Fruit fly (Drosophila melanogaster) whole organism, prepupa: ENCODE results near the gene Mpp6.

ENCODE experiments used
- Blimp-1 ChIP-seq: fragments of 200-800 bp; sonication (Bioruptor generic); optimal IDR thresholded peaks from 3 replicates; lab custom pipeline; 2017; ENCODE audit warnings: missing biosample characterization, missing genetic modification characterization, mild to moderate bottlenecking, moderate library complexity, missing genetic modification reagents
- CG10631 ChIP-seq: fragments of 200-800 bp; sonication (Bioruptor generic); optimal IDR thresholded peaks from 2 replicates; lab custom pipeline; 2016; ENCODE audit warnings: missing biosample characterization, missing genetic modification characterization
- CG11294 ChIP-seq: fragments of 200-800 bp; sonication (Bioruptor generic); IDR thresholded peaks from 2 replicates; pipeline ENCODE4 v1.3.6; 2022; ENCODE audit warnings: missing biosample characterization, missing genetic modification characterization
- CG11762 ChIP-seq: fragments of 200-800 bp; sonication (Bioruptor generic); optimal IDR thresholded peaks from 3 replicates; lab custom pipeline; 2016; ENCODE audit warnings: missing biosample characterization, missing genetic modification characterization; ENCODE audit not compliant: insufficient read depth
- CG1621 ChIP-seq: fragments of 200-800 bp; sonication (Bioruptor generic); optimal IDR thresholded peaks from 3 replicates; lab custom pipeline; 2018; ENCODE audit warnings: missing biosample characterization, mild to moderate bottlenecking, missing genetic modification characterization
- CG16779 ChIP-seq: fragments of 200-800 bp; sonication (Bioruptor generic); optimal IDR thresholded peaks from 3 replicates; lab custom pipeline; 2017; ENCODE audit warnings: missing biosample characterization, mild to moderate bottlenecking, missing genetic modification characterization
- CG3032 ChIP-seq: fragments of 200-800 bp; optimal IDR thresholded peaks from 2 replicates; lab custom pipeline; 2019; ENCODE audit warnings: missing biosample characterization, mild to moderate bottlenecking, missing genetic modification characterization, moderate library complexity
- CG31627 ChIP-seq: fragments of 200-800 bp; sonication (Bioruptor generic); optimal IDR thresholded peaks from 3 replicates; lab custom pipeline; 2016; ENCODE audit warnings: missing biosample characterization, missing genetic modification characterization
- CG34406 ChIP-seq: fragments of 200-800 bp; sonication (Bioruptor generic); optimal IDR thresholded peaks from 3 replicates; lab custom pipeline; 2016; ENCODE audit warnings: missing biosample characterization, missing genetic modification characterization
- CG3919 ChIP-seq: fragments of 200-800 bp; sonication (Bioruptor generic); optimal IDR thresholded peaks from 3 replicates; lab custom pipeline; 2016; ENCODE audit warnings: missing biosample characterization, missing genetic modification characterization
- CG4318 ChIP-seq: fragments of 200-800 bp; sonication (Bioruptor generic); optimal IDR thresholded peaks from 3 replicates; lab custom pipeline; 2017; ENCODE audit warnings: missing biosample characterization, mild to moderate bottlenecking, missing genetic modification characterization
- CG6163 ChIP-seq: fragments of 200-800 bp; sonication (Bioruptor generic); IDR thresholded peaks from 3 replicates; pipeline ENCODE4 v1.3.6; 2022; ENCODE audit warnings: missing biosample characterization, missing genetic modification characterization
- CG6276 ChIP-seq: fragments of 200-800 bp; sonication (Bioruptor generic); optimal IDR thresholded peaks from 2 replicates; lab custom pipeline; 2017; ENCODE audit warnings: missing biosample characterization, mild to moderate bottlenecking, missing genetic modification characterization
- CG6792 ChIP-seq: fragments of 200-800 bp; sonication (Bioruptor generic); optimal IDR thresholded peaks from 3 replicates; lab custom pipeline; 2016; ENCODE audit warnings: missing biosample characterization, missing genetic modification characterization
- CG6808 ChIP-seq: fragments of 200-800 bp; sonication (Bioruptor generic); optimal IDR thresholded peaks from 3 replicates; lab custom pipeline; 2017; ENCODE audit warnings: missing biosample characterization, missing genetic modification characterization, mild to moderate bottlenecking, moderate library complexity, missing genetic modification reagents
- CG6854 ChIP-seq: fragments of 200-800 bp; sonication (Bioruptor generic); optimal IDR thresholded peaks from 2 replicates; lab custom pipeline; 2017; ENCODE audit warnings: missing biosample characterization, mild to moderate bottlenecking, missing genetic modification characterization
- CG7368 ChIP-seq: fragments of 200-800 bp; sonication (Bioruptor generic); optimal IDR thresholded peaks from 3 replicates; lab custom pipeline; 2016; ENCODE audit warnings: missing biosample characterization, missing genetic modification characterization
- CG8119 ChIP-seq: fragments of 200-800 bp; sonication (Bioruptor generic); IDR thresholded peaks from 3 replicates; pipeline ENCODE4 v1.3.6; 2022; ENCODE audit warnings: missing biosample characterization, missing genetic modification characterization
- CG8319 ChIP-seq: fragments of 200-800 bp; sonication (Bioruptor generic); optimal IDR thresholded peaks from 3 replicates; lab custom pipeline; 2016; ENCODE audit warnings: missing biosample characterization, missing genetic modification characterization
- CG8632 ChIP-seq: fragments of 200-800 bp; sonication (Bioruptor generic); optimal IDR thresholded peaks from 3 replicates; lab custom pipeline; 2016; ENCODE audit warnings: missing biosample characterization, missing genetic modification characterization
- CG9139 ChIP-seq: fragments of 200-800 bp; sonication (Bioruptor generic); optimal IDR thresholded peaks from 3 replicates; lab custom pipeline; 2017; ENCODE audit warnings: missing biosample characterization, mild to moderate bottlenecking, missing genetic modification characterization
- Eip75B ChIP-seq: fragments of 200-800 bp; sonication (Bioruptor generic); optimal IDR thresholded peaks from 3 replicates; lab custom pipeline; 2016; ENCODE audit warnings: missing biosample characterization, missing genetic modification characterization
- Eip93F ChIP-seq: fragments of 200-800 bp; sonication (Bioruptor generic); optimal IDR thresholded peaks from 2 replicates; lab custom pipeline; 2016; ENCODE audit warnings: missing biosample characterization, mild to moderate bottlenecking, missing genetic modification characterization
- Ets96B ChIP-seq: fragments of 200-800 bp; optimal IDR thresholded peaks from 2 replicates; lab custom pipeline; 2019; ENCODE audit warnings: missing biosample characterization, mild to moderate bottlenecking, missing genetic modification characterization, moderate library complexity
- Gug ChIP-seq: fragments of 200-800 bp; sonication (Bioruptor generic); IDR thresholded peaks from 2 replicates; pipeline ENCODE4 v1.3.6; 2022; ENCODE audit warnings: missing biosample characterization, missing genetic modification characterization
- Hr38 ChIP-seq: sonication (Bioruptor generic); optimal IDR thresholded peaks from 2 replicates; lab custom pipeline; 2016; ENCODE audit warnings: missing biosample characterization, missing genetic modification characterization
- Hr39 ChIP-seq: fragments of 200-800 bp; sonication (Bioruptor generic); optimal IDR thresholded peaks from 2 replicates; lab custom pipeline; 2016; ENCODE audit warnings: missing biosample characterization, missing genetic modification characterization
- Hr4 ChIP-seq: fragments of 200-800 bp; sonication (Bioruptor generic); optimal IDR thresholded peaks from 3 replicates; lab custom pipeline; 2016; ENCODE audit warnings: missing biosample characterization, missing genetic modification characterization
- Lpt ChIP-seq: fragments of 200-800 bp; sonication (Bioruptor generic); optimal IDR thresholded peaks from 3 replicates; lab custom pipeline; 2016; ENCODE audit warnings: missing biosample characterization, missing genetic modification characterization
- Met ChIP-seq: fragments of 200-800 bp; sonication (Bioruptor generic); optimal IDR thresholded peaks from 3 replicates; lab custom pipeline; 2016; ENCODE audit warnings: missing biosample characterization, missing genetic modification characterization
- OdsH ChIP-seq: fragments of 200-800 bp; sonication (Bioruptor generic); optimal IDR thresholded peaks from 3 replicates; lab custom pipeline; 2016; ENCODE audit warnings: missing biosample characterization, missing genetic modification characterization
- Smox ChIP-seq: fragments of 200-800 bp; sonication (Bioruptor generic); optimal IDR thresholded peaks from 3 replicates; lab custom pipeline; 2016; ENCODE audit warnings: missing biosample characterization, missing genetic modification characterization
- Sox102F ChIP-seq: fragments of 200-800 bp; sonication (Bioruptor generic); optimal IDR thresholded peaks from 2 replicates; lab custom pipeline; 2016; ENCODE audit warnings: missing biosample characterization, mild to moderate bottlenecking, missing genetic modification characterization
- Sox14 ChIP-seq: fragments of 200-800 bp; sonication (Bioruptor generic); optimal IDR thresholded peaks from 3 replicates; lab custom pipeline; 2016; ENCODE audit warnings: missing biosample characterization, missing genetic modification characterization
- achi ChIP-seq: fragments of 200-800 bp; sonication (Bioruptor generic); optimal IDR thresholded peaks from 3 replicates; lab custom pipeline; 2016; ENCODE audit warnings: missing biosample characterization, missing genetic modification characterization
- acj6 ChIP-seq: fragments of 200-800 bp; sonication (Bioruptor generic); optimal IDR thresholded peaks from 3 replicates; lab custom pipeline; 2016; ENCODE audit warnings: missing biosample characterization, missing genetic modification characterization
- cyc ChIP-seq: fragments of 200-800 bp; sonication (Bioruptor generic); optimal IDR thresholded peaks from 3 replicates; lab custom pipeline; 2016; ENCODE audit warnings: missing biosample characterization, missing genetic modification characterization
- eg ChIP-seq: fragments of 200-800 bp; sonication (Bioruptor generic); IDR thresholded peaks from 3 replicates; pipeline ENCODE4 v1.3.6; 2022; ENCODE audit warnings: missing biosample characterization, missing genetic modification characterization
- esn ChIP-seq: fragments of 200-800 bp; sonication (Bioruptor generic); optimal IDR thresholded peaks from 2 replicates; lab custom pipeline; 2016; ENCODE audit warnings: missing biosample characterization, mild to moderate bottlenecking, missing genetic modification characterization, moderate library complexity
- fd85E ChIP-seq: fragments of 200-800 bp; sonication (Bioruptor generic); optimal IDR thresholded peaks from 3 replicates; lab custom pipeline; 2016; ENCODE audit warnings: missing biosample characterization, missing genetic modification characterization
- fkh ChIP-seq: fragments of 200-800 bp; sonication (Bioruptor generic); optimal IDR thresholded peaks from 3 replicates; lab custom pipeline; 2017; ENCODE audit warnings: missing biosample characterization, mild to moderate bottlenecking, missing genetic modification characterization, moderate library complexity
- lz ChIP-seq: fragments of 200-800 bp; sonication (Bioruptor generic); optimal IDR thresholded peaks from 3 replicates; lab custom pipeline; 2016; ENCODE audit warnings: missing biosample characterization, missing genetic modification characterization
- net ChIP-seq: fragments of 200-800 bp; sonication (Bioruptor generic); optimal IDR thresholded peaks from 3 replicates; lab custom pipeline; 2016; ENCODE audit warnings: missing biosample characterization, missing genetic modification characterization
- pdm3 ChIP-seq: fragments of 200-800 bp; sonication (Bioruptor generic); optimal IDR thresholded peaks from 3 replicates; lab custom pipeline; 2016; ENCODE audit warnings: missing biosample characterization, missing genetic modification characterization
- salr ChIP-seq, 2 experiments: fragments of 200-800 bp; sonication (Bioruptor generic); optimal IDR thresholded peaks; 3 replicates each; lab custom pipeline; 2016 to 2018; ENCODE audit warnings: missing biosample characterization in 2 of 2, missing genetic modification characterization in 2 of 2, mild to moderate bottlenecking in 1 of 2
- ss ChIP-seq, 2 experiments: fragments of 200-800 bp; sonication (Bioruptor generic); optimal IDR thresholded peaks; 2 replicates in 1 of 2; 3 replicates in 1 of 2; lab custom pipeline; 2017 to 2018; ENCODE audit warnings: mild to moderate bottlenecking in 2 of 2, missing biosample characterization in 2 of 2, missing genetic modification characterization in 2 of 2, moderate library complexity in 1 of 2
- topi ChIP-seq: fragments of 200-800 bp; sonication (Bioruptor generic); optimal IDR thresholded peaks from 3 replicates; lab custom pipeline; 2016; ENCODE audit warnings: missing biosample characterization, missing genetic modification characterization
- vri ChIP-seq: fragments of 200-800 bp; sonication (Bioruptor generic); optimal IDR thresholded peaks from 3 replicates; lab custom pipeline; 2016; ENCODE audit warnings: missing biosample characterization, mild to moderate bottlenecking, missing genetic modification characterization

Mpp6 gene

DNA sequence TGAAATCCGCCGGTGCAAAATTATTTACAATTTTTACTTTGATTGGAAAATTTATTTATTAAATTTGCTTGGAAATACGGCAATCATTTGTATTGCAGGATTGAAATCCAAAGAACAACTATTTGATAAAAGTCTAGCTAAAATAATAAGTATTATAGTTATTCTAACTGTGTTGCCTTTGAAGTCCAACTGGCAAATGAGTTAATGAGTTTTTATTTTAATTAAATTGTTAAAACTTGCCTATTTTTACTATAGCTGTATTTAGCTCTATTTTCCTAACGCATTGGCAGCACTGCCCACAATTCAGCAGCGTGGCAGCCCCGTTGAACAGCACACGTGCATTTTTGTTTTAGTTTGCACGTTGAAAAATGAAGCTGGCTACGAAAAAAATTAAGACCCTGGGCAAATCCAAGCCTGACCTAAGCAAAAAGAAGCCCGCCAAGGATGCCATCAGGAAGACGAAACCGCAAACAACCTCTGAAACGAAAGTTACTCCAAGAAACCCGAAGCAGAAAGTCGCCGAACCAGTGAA is 7.3 kb downstream of the Mpp6 start, which contains the start of gene Noc2 (continued):
- TF ChIP-seq Smox (GFP tag; lab: Kevin White, UChicago), result no peak
- TF ChIP-seq Sox14, result peak; percentile 36
- TF ChIP-seq CG34406 (GFP tag; lab: Kevin White, UChicago), result peak; percentile 41
- TF ChIP-seq ss (GFP tag; optimal IDR thresholded peaks at IDR 0.05; lab: Kevin White, UChicago), result no peak
- TF ChIP-seq topi (GFP tag; lab: Kevin White, UChicago), result peak; percentile 37
- TF ChIP-seq acj6 (GFP tag; lab: Kevin White, UChicago), result peak; percentile 59
- TF ChIP-seq CG4318, result no peak
- peak; percentile 25 for TF ChIP-seq CG8632 (GFP tag; lab: Kevin White, UChicago)
- TF ChIP-seq CG6163 (GFP tag; lab: Robert Waterston, UW), result peak; percentile 37; the same call in 2 of the 3 replicates
- TF ChIP-seq Met, result peak; percentile 52
- TF ChIP-seq eg (GFP tag; lab: Robert Waterston, UW), result peak; percentile 71
- TF ChIP-seq CG1621 (tag; lab: Kevin White, UChicago), result no peak
- peak in 1 of 2 experiments; percentile 30 for TF ChIP-seq salr (GFP tag; optimal IDR thresholded peaks at IDR 0.05; lab: Kevin White, UChicago)
- peak; percentile 54 for TF ChIP-seq Hr4 (GFP tag; lab: Kevin White, UChicago)
- TF ChIP-seq CG16779 (tag; lab: Kevin White, UChicago), result no peak
- no peak for TF ChIP-seq CG11294 (GFP tag; lab: Robert Waterston, UW)
- 0 out of 2 replicates have a peak, but pooled peaks have one; percentile 20 for TF ChIP-seq Gug
- TF ChIP-seq fkh (GFP tag; lab: Kevin White, UChicago), result no peak
- no peak for TF ChIP-seq Lpt (GFP tag; lab: Kevin White, UChicago)
- TF ChIP-seq fd85E (GFP tag; lab: Kevin White, UChicago), result no peak
- TF ChIP-seq Eip93F (GFP tag; lab: Kevin White, UChicago), result peak; percentile 46
- TF ChIP-seq CG6854, result no peak
- peak; percentile 11 for TF ChIP-seq CG8319
- TF ChIP-seq CG11762 (GFP tag; lab: Kevin White, UChicago), result peak; percentile 29
- TF ChIP-seq CG8119 (GFP tag; lab: Robert Waterston, UW), result no peak
- TF ChIP-seq lz, result peak; percentile 46
- peak; percentile 42 for TF ChIP-seq Eip75B (GFP tag; lab: Kevin White, UChicago)

DNA sequence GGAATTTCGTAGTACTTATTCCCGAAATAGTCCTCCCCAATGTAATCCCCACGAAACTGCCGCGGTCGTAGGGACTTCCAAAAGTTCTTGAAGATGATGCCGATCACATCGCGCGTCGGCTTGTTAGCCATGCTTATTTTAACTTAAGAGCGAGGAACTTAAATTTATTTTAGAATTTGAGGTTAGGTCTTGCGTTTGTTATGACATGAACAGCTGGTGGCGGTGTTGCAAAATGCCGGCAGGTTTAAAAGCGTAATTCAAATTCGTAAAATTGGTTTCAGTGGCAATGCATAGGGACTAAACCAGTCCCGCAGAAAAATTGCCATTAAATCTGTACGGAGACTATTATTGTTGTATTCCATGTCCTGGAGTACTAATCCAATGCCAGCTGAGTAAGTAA is 10.3 kb downstream of the Mpp6 start:
- TF ChIP-seq CG3032 (tag; lab: Kevin White, UChicago) (no peak), CG8632 (GFP tag; lab: Kevin White, UChicago) (no peak), CG16779 (tag; lab: Kevin White, UChicago) (no peak), OdsH (GFP tag; lab: Kevin White, UChicago) (no peak), achi (GFP tag; lab: Kevin White, UChicago) (peak; percentile 57), Ets96B (tag; lab: Kevin White, UChicago) (no peak), vri (peak; percentile 67), Hr39 (GFP tag; lab: Kevin White, UChicago) (no peak), CG7368 (no peak), CG9139 (no peak), Hr38 (GFP tag; lab: Kevin White, UChicago) (no peak), acj6 (GFP tag; lab: Kevin White, UChicago) (no peak), eg (GFP tag; lab: Robert Waterston, UW) (no peak), CG6808 (GFP tag; lab: Kevin White, UChicago) (no peak), lz (no peak), CG3919 (GFP tag; lab: Kevin White, UChicago) (no peak), cyc (GFP tag; lab: Kevin White, UChicago) (peak; percentile 10), Sox102F (no peak), CG6792 (GFP tag; lab: Kevin White, UChicago) (no peak), CG34406 (GFP tag; lab: Kevin White, UChicago) (no peak), Sox14 (peak; percentile 12), Lpt (GFP tag; lab: Kevin White, UChicago) (no peak), CG31627 (GFP tag; lab: Kevin White, UChicago) (no peak), CG8119 (GFP tag; lab: Robert Waterston, UW) (no peak), CG6854 (no peak), CG1621 (tag; lab: Kevin White, UChicago) (peak; percentile 4), esn (GFP tag; lab: Kevin White, UChicago) (peak; percentile 30), fd85E (GFP tag; lab: Kevin White, UChicago) (no peak), CG4318 (no peak), Blimp-1 (GFP tag; lab: Kevin White, UChicago) (no peak), CG10631 (no peak), CG6163 (GFP tag; lab: Robert Waterston, UW) (no peak), pdm3 (GFP tag; lab: Kevin White, UChicago) (no peak), CG6276 (GFP tag; lab: Kevin White, UChicago) (no peak), fkh (GFP tag; lab: Kevin White, UChicago) (no peak), Eip75B (GFP tag; lab: Kevin White, UChicago) (no peak), net (GFP tag; lab: Kevin White, UChicago) (no peak), Eip93F (GFP tag; lab: Kevin White, UChicago) (no peak)
